Worm (Caenorhabditis elegans): Measurements from ENCODE around the gene ins-31.
"Not testable (repeated sequence)": the region's sequence is repeated elsewhere in the genome, so short reads cannot be mapped to it uniquely, and the experiment has no call there.

The ins-31 gene

ce11 chrII:3129007-3129406 lies 2.2 kb downstream of the ins-31 start, which contains the start of gene chil-24:
chil-24 (plus strand) TSS chrII:3129162.
- TF ChIP-seq pha-4 (tag; optimal IDR thresholded peaks at IDR 0.05) (no peak), snpc-4 (tag; optimal IDR thresholded peaks at IDR 0.05) (no peak), hlh-1 (tag; optimal IDR thresholded peaks at IDR 0.05) (no peak), lsy-2 (tag; optimal IDR thresholded peaks at IDR 0.05) (no peak), flh-1 (GFP tag; optimal IDR thresholded peaks at IDR 0.05) (no peak), mab-5 (tag; optimal IDR thresholded peaks at IDR 0.05) (no peak), zip-8 (tag; optimal IDR thresholded peaks at IDR 0.05) (no peak), nhr-76 (tag; optimal IDR thresholded peaks at IDR 0.05) (no peak), nhr-237 (tag; optimal IDR thresholded peaks at IDR 0.05) (no peak), ham-2 (GFP tag; optimal IDR thresholded peaks at IDR 0.05) (no peak)

- TF ChIP-seq snpc-4 (tag; optimal IDR thresholded peaks at IDR 0.05) (no peak), hlh-1 (tag; optimal IDR thresholded peaks at IDR 0.05) (no peak), ces-1 (GFP tag; optimal IDR thresholded peaks at IDR 0.05) (no peak), lin-13 (tag; optimal IDR thresholded peaks at IDR 0.05) (no peak), flh-1 (GFP tag; optimal IDR thresholded peaks at IDR 0.05) (no peak), nhr-76 (tag; optimal IDR thresholded peaks at IDR 0.05) (no peak), unc-120 (tag; optimal IDR thresholded peaks at IDR 0.05; ENCODE audit: poor library complexity, severe bottlenecking) (no peak), ceh-43 (GFP tag; optimal IDR thresholded peaks at IDR 0.05) (no peak), ceh-83 (GFP tag; optimal IDR thresholded peaks at IDR 0.05) (no peak), nhr-237 (tag; optimal IDR thresholded peaks at IDR 0.05) (no peak), unc-39 (tag; optimal IDR thresholded peaks at IDR 0.05) (no peak), mls-2 (tag; optimal IDR thresholded peaks at IDR 0.05) (no peak), sptf-1 (tag; optimal IDR thresholded peaks at IDR 0.05) (no peak), cnd-1 (tag; optimal IDR thresholded peaks at IDR 0.05) (no peak), blmp-1 (tag; optimal IDR thresholded peaks at IDR 0.05) (no peak), nhr-28 (tag; optimal IDR thresholded peaks at IDR 0.05) (no peak), ceh-39 (tag; optimal IDR thresholded peaks at IDR 0.05) (no peak)
Observed at ce11 chrII:3135293-3135692, 8.5 kb downstream of the ins-31 start.

DNA sequence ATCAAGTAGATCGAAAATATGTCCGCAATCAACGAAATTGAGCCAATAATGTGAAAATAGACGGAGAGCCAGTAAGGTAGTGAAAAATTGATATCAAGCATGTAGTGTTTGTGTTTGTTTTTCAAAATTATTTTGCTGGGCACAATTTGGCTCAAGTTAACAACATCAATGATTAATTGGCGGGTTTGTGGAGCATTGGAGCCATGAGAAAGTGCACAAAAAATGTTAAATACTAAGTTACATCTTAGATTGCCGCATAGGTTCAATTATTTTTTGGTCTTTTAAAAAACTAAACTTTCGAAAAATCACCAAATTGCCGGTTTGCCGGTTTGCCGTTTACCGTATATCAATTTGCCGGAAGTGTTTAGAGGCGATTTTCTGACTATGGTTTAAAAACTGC lies 11.0 kb downstream of the ins-31 start, which contains the start of gene sri-54:
TSS of gene sri-54 (minus strand) at position 101 of the 400 bp plus-strand sequence.
- TF ChIP-seq blmp-1 (tag; optimal IDR thresholded peaks at IDR 0.05) (no peak), mls-2 (tag; optimal IDR thresholded peaks at IDR 0.05) (no peak), elt-3 (tag; optimal IDR thresholded peaks at IDR 0.05) (no peak), ceh-39 (tag; optimal IDR thresholded peaks at IDR 0.05) (no peak), tbx-8 (GFP tag; optimal IDR thresholded peaks at IDR 0.05) (no peak), unc-62 (GFP tag; optimal IDR thresholded peaks at IDR 0.05) (no peak), lin-32 (GFP tag; optimal IDR thresholded peaks at IDR 0.05) (no peak), sptf-1 (tag; optimal IDR thresholded peaks at IDR 0.05) (no peak), mep-1 (tag; optimal IDR thresholded peaks at IDR 0.05) (no peak), cnd-1 (tag; optimal IDR thresholded peaks at IDR 0.05) (no peak), nhr-12 (tag; optimal IDR thresholded peaks at IDR 0.05) (no peak), pha-4 (tag; optimal IDR thresholded peaks at IDR 0.05) (no peak), flh-1 (GFP tag; optimal IDR thresholded peaks at IDR 0.05) (no peak), ztf-11 (tag; optimal IDR thresholded peaks at IDR 0.05) (no peak), zip-8 (tag; optimal IDR thresholded peaks at IDR 0.05) (no peak), lin-13 (tag; optimal IDR thresholded peaks at IDR 0.05) (no peak), mab-5 (tag; optimal IDR thresholded peaks at IDR 0.05) (no peak)

DNA sequence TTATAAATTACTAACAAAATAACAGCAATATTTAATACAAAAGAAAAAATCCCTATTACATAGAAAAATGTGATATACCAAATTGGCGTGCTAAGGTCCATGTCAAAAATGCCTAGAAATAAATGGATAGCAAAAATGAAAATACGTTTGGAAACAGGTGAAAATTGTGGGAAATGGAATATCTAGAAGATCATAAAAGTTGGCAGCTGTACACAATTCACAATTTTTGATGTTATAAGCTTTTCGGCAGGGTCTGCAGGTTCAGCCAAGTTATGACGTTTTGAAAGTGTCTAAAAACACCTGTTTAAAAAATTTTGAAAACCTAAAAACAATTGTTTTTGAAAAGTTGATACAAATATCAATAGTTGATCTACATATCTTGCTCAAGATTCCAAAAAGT lies 16.0 kb downstream of the ins-31 start, which contains the start of gene sri-42:
TSS of gene sri-42 (minus strand) at position 101 of the 400 bp plus-strand sequence.
- not testable (repeated sequence) for TF ChIP-seq ceh-43 (GFP tag; optimal IDR thresholded peaks at IDR 0.05); nhr-12 (tag; optimal IDR thresholded peaks at IDR 0.05); lin-32 (GFP tag; optimal IDR thresholded peaks at IDR 0.05)

DNA sequence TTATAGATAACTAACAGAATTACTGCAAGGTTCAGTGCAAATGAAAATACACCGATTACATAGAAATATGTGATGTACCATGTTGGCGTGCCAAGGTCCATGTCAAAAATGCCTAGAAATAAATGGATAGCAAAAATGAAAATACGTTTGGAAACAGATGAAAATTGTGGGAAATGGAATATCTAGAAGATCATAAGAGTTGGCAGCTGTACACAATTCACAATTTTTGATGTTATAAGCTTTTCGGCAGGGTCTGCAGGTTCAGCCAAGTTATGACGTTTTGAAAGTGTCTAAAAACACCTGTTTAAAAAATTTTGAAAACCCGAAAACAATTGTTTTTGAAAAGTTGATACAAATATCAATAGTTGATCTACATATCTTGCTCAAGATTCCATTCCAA lies 17.7 kb downstream of the ins-31 start, which contains the start of gene sri-43:
TSS of gene sri-43 (minus strand) at position 101 of the 400 bp plus-strand sequence.
- not testable (repeated sequence) for TF ChIP-seq snpc-4, M03D4.4, nhr-76 (tag; optimal IDR thresholded peaks at IDR 0.05)

DNA sequence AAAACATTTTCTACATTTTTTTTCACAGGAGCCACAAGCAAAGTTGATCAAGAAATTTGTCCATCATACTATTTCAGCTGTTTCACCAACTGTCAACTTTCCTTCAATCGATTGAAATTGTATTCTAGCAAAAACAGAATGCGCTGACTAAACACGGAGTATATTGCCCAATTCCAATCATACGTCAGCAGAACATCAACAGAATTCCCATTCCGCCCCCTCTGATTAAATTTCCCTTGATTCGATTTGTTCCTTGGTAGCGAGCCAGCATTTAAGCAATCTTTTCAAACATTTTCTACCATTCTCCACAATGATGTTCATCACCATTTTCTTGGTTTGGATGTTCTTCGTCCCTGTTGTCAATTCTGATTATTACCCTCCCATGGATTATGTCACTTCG lies 19.0 kb downstream of the ins-31 start, which contains the start of gene T10D4.15:
TSS of gene T10D4.15 (plus strand) at position 301 of the 400 bp plus-strand sequence.
- TF ChIP-seq M03D4.4 (tag; optimal IDR thresholded peaks at IDR 0.05) (no peak), zip-8 (tag; optimal IDR thresholded peaks at IDR 0.05) (no peak), ztf-11 (tag; optimal IDR thresholded peaks at IDR 0.05) (no peak), lin-32 (GFP tag; optimal IDR thresholded peaks at IDR 0.05) (no peak), mab-5 (tag; optimal IDR thresholded peaks at IDR 0.05) (no peak), elt-1 (tag; optimal IDR thresholded peaks at IDR 0.05; ENCODE audit: borderline replicate concordance, insufficient read depth) (no peak), ces-1 (GFP tag; optimal IDR thresholded peaks at IDR 0.05) (no peak), drap-1 (GFP tag; optimal IDR thresholded peaks at IDR 0.05) (no peak), unc-39 (tag; optimal IDR thresholded peaks at IDR 0.05) (no peak), blmp-1 (tag; optimal IDR thresholded peaks at IDR 0.05) (no peak), lsy-2 (tag; optimal IDR thresholded peaks at IDR 0.05) (no peak), ham-2 (GFP tag; optimal IDR thresholded peaks at IDR 0.05) (no peak), nhr-76 (tag; optimal IDR thresholded peaks at IDR 0.05) (no peak), flh-1 (GFP tag; optimal IDR thresholded peaks at IDR 0.05) (no peak), cnd-1 (tag; optimal IDR thresholded peaks at IDR 0.05) (no peak), snpc-4 (tag; optimal IDR thresholded peaks at IDR 0.05) (no peak), nhr-2 (tag; optimal IDR thresholded peaks at IDR 0.05) (no peak), unc-62 (GFP tag; optimal IDR thresholded peaks at IDR 0.05) (no peak), ceh-83 (GFP tag; optimal IDR thresholded peaks at IDR 0.05) (no peak), hlh-1 (tag; optimal IDR thresholded peaks at IDR 0.05) (no peak)

Measured in whole organism, mixed stage, embryonic.